Worm (Caenorhabditis elegans) whole organism, late embryonic: ENCODE data around the gene F38C2.1.

ENCODE experiments used
- C08G9.2 ChIP-seq: sonication (generic microtip); optimal IDR thresholded peaks from 2 replicates; lab custom pipeline; 2016; ENCODE audit warnings: mild to moderate bottlenecking, missing genetic modification characterization, moderate library complexity, missing compliant biosample characterization
- C38D4.7 ChIP-seq: fragments of 200-800 bp; sonication (Bioruptor generic); optimal IDR thresholded peaks from 2 replicates; lab custom pipeline; 2018; ENCODE audit warnings: mild to moderate bottlenecking, missing genetic modification characterization, moderate library complexity, missing compliant biosample characterization
- T23F11.4 ChIP-seq: fragments of 200-800 bp; sonication (Bioruptor generic); optimal IDR thresholded peaks from 2 replicates; lab custom pipeline; 2018; ENCODE audit warnings: mild to moderate bottlenecking, missing genetic modification characterization, missing compliant biosample characterization
- Y22D7AL.16 ChIP-seq: sonication (generic microtip); optimal IDR thresholded peaks from 2 replicates; lab custom pipeline; 2016; ENCODE audit warnings: missing genetic modification characterization, missing compliant biosample characterization
- ahr-1 ChIP-seq: sonication (generic microtip); optimal IDR thresholded peaks from 2 replicates; lab custom pipeline; 2016; ENCODE audit warnings: missing genetic modification characterization, missing compliant biosample characterization
- ama-1 ChIP-seq: fragments of 150-350 bp; optimal IDR thresholded peaks from 2 replicates; lab custom pipeline; 2014
- ceh-19 ChIP-seq: fragments of 200-800 bp; sonication (Bioruptor generic); optimal IDR thresholded peaks from 2 replicates; lab custom pipeline; 2018; ENCODE audit warnings: mild to moderate bottlenecking, missing genetic modification characterization, missing compliant biosample characterization
- ceh-30 ChIP-seq: fragments of 150-350 bp; optimal IDR thresholded peaks from 2 replicates; lab custom pipeline; 2014; ENCODE audit warnings: missing biosample characterization, missing genetic modification characterization
- ceh-31 ChIP-seq: sonication (generic microtip); optimal IDR thresholded peaks from 2 replicates; lab custom pipeline; 2016; ENCODE audit warnings: missing genetic modification characterization, missing compliant biosample characterization
- ceh-45 ChIP-seq: fragments of 200-800 bp; sonication (Bioruptor generic); IDR thresholded peaks from 2 replicates; pipeline ENCODE4 v1.3.6; 2022; ENCODE audit warnings: missing genetic modification reagents, missing genetic modification characterization, missing compliant biosample characterization
- ceh-9 ChIP-seq: sonication (generic microtip); optimal IDR thresholded peaks from 2 replicates; lab custom pipeline; 2016; ENCODE audit warnings: mild to moderate bottlenecking, missing genetic modification characterization, inconsistent platforms, missing compliant biosample characterization
- che-1 ChIP-seq: sonication (generic microtip); optimal IDR thresholded peaks from 2 replicates; lab custom pipeline; 2016; ENCODE audit warnings: mild to moderate bottlenecking, missing genetic modification characterization, missing compliant biosample characterization
- dve-1 ChIP-seq: sonication (generic microtip); optimal IDR thresholded peaks from 2 replicates; lab custom pipeline; 2017; ENCODE audit warnings: antibody characterized with exemption, mild to moderate bottlenecking, missing genetic modification characterization, missing compliant biosample characterization
- elt-2 ChIP-seq: sonication (generic microtip); optimal IDR thresholded peaks from 2 replicates; lab custom pipeline; 2016; ENCODE audit warnings: missing genetic modification reagents, missing genetic modification characterization, missing compliant biosample characterization
- elt-4 ChIP-seq: sonication (generic microtip); optimal IDR thresholded peaks from 2 replicates; lab custom pipeline; 2016; ENCODE audit warnings: missing genetic modification characterization, missing compliant biosample characterization
- ets-4 ChIP-seq: sonication (generic microtip); optimal IDR thresholded peaks from 2 replicates; lab custom pipeline; 2016; ENCODE audit warnings: missing genetic modification characterization, missing compliant biosample characterization
- fkh-6 ChIP-seq: sonication (generic microtip); optimal IDR thresholded peaks from 2 replicates; lab custom pipeline; 2016; ENCODE audit warnings: missing genetic modification characterization, missing compliant biosample characterization
- gmeb-2 ChIP-seq: sonication (generic microtip); optimal IDR thresholded peaks from 2 replicates; lab custom pipeline; 2016; ENCODE audit warnings: missing genetic modification characterization, inconsistent platforms, missing compliant biosample characterization
- hlh-15 ChIP-seq: sonication (generic microtip); optimal IDR thresholded peaks from 2 replicates; lab custom pipeline; 2016; ENCODE audit warnings: missing genetic modification characterization, missing compliant biosample characterization
- hlh-6 ChIP-seq: sonication (generic microtip); optimal IDR thresholded peaks from 2 replicates; lab custom pipeline; 2016; ENCODE audit warnings: missing genotype, missing genetic modification characterization, missing compliant biosample characterization
- lim-6 ChIP-seq: sonication (generic microtip); optimal IDR thresholded peaks from 2 replicates; lab custom pipeline; 2016; ENCODE audit warnings: missing genetic modification characterization, missing compliant biosample characterization
- lin-11 ChIP-seq: fragments of 200-800 bp; sonication (Bioruptor generic); optimal IDR thresholded peaks from 2 replicates; lab custom pipeline; 2018; ENCODE audit warnings: mild to moderate bottlenecking, missing genetic modification characterization, missing compliant biosample characterization
- madf-2 ChIP-seq: sonication (generic microtip); optimal IDR thresholded peaks from 2 replicates; lab custom pipeline; 2017; ENCODE audit warnings: missing genetic modification characterization, missing compliant biosample characterization
- nfya-1 ChIP-seq: sonication (generic microtip); optimal IDR thresholded peaks from 2 replicates; lab custom pipeline; 2017; ENCODE audit warnings: missing genetic modification characterization, mild to moderate bottlenecking, missing compliant biosample characterization, antibody characterized with exemption, moderate library complexity
- nhr-11 ChIP-seq: fragments of 150-350 bp; optimal IDR thresholded peaks from 2 replicates; lab custom pipeline; 2014; ENCODE audit warnings: missing biosample characterization, missing genetic modification characterization
- pag-3 ChIP-seq: sonication (generic microtip); optimal IDR thresholded peaks from 2 replicates; lab custom pipeline; 2016; ENCODE audit warnings: missing compliant biosample characterization, missing genetic modification characterization, borderline replicate concordance
- pat-9 ChIP-seq: fragments of 200-800 bp; sonication (Bioruptor generic); optimal IDR thresholded peaks from 2 replicates; lab custom pipeline; 2018; ENCODE audit warnings: mild to moderate bottlenecking, missing genetic modification characterization, moderate library complexity, missing compliant biosample characterization
- pax-1 ChIP-seq: fragments of 150-350 bp; optimal IDR thresholded peaks from 2 replicates; lab custom pipeline; 2014; ENCODE audit warnings: missing biosample characterization, missing genetic modification characterization
- pha-2 ChIP-seq: sonication (generic microtip); optimal IDR thresholded peaks from 2 replicates; lab custom pipeline; 2017; ENCODE audit warnings: mild to moderate bottlenecking, missing genetic modification characterization, missing compliant biosample characterization
- pha-4 ChIP-seq: fragments of 150-350 bp; optimal IDR thresholded peaks from 2 replicates; lab custom pipeline; 2018; ENCODE audit warnings: missing biosample characterization, missing genetic modification reagents, missing genetic modification characterization
- ref-2 ChIP-seq: sonication (generic microtip); optimal IDR thresholded peaks from 2 replicates; lab custom pipeline; 2016; ENCODE audit warnings: missing genetic modification characterization, missing compliant biosample characterization
- rnt-1 ChIP-seq: sonication (generic microtip); optimal IDR thresholded peaks from 2 replicates; lab custom pipeline; 2016; ENCODE audit warnings: missing genetic modification characterization, missing compliant biosample characterization
- sdc-2 ChIP-seq: sonication (generic microtip); optimal IDR thresholded peaks from 2 replicates; lab custom pipeline; 2016; ENCODE audit warnings: missing genotype, missing genetic modification characterization, missing compliant biosample characterization
- sox-2 ChIP-seq: fragments of 200-800 bp; sonication (Bioruptor generic); IDR thresholded peaks from 2 replicates; pipeline ENCODE4 v1.3.6; 2022; ENCODE audit warnings: missing genetic modification reagents, missing genetic modification characterization, missing compliant biosample characterization
- sox-4 ChIP-seq: sonication (generic microtip); optimal IDR thresholded peaks from 2 replicates; lab custom pipeline; 2017; ENCODE audit warnings: mild to moderate bottlenecking, missing genetic modification characterization, inconsistent platforms, missing compliant biosample characterization
- syd-9 ChIP-seq: sonication (generic microtip); optimal IDR thresholded peaks from 2 replicates; lab custom pipeline; 2016; ENCODE audit warnings: mild to moderate bottlenecking, missing genetic modification characterization, moderate library complexity, missing compliant biosample characterization
- tbx-2 ChIP-seq: sonication (generic microtip); optimal IDR thresholded peaks from 2 replicates; lab custom pipeline; 2016; ENCODE audit warnings: missing genetic modification characterization, missing compliant biosample characterization
- unc-3 ChIP-seq, 2 experiments: fragments of 200-800 bp in 1 of 2; sonication (Bioruptor generic) in 1 of 2; sonication (generic microtip) in 1 of 2; conservative IDR thresholded peaks in 1 of 2; optimal IDR thresholded peaks in 1 of 2; 2 replicates each; pipeline versions ENCODE4 v1.3.6 to Lab custom; 2016 to 2022; ENCODE audit warnings: missing compliant biosample characterization in 2 of 2, missing genetic modification characterization in 2 of 2, missing genetic modification reagents in 1 of 2
- unc-42 ChIP-seq: sonication (generic microtip); optimal IDR thresholded peaks from 2 replicates; lab custom pipeline; 2016; ENCODE audit warnings: missing genotype, missing genetic modification characterization, missing compliant biosample characterization
- unc-55 ChIP-seq: sonication (generic microtip); optimal IDR thresholded peaks from 2 replicates; lab custom pipeline; 2017; ENCODE audit warnings: missing biosample characterization, missing genetic modification reagents, missing genetic modification characterization
- unc-86 ChIP-seq: sonication (generic microtip); optimal IDR thresholded peaks from 2 replicates; lab custom pipeline; 2016; ENCODE audit warnings: missing genetic modification characterization, missing compliant biosample characterization
- ztf-16 ChIP-seq: sonication (generic microtip); optimal IDR thresholded peaks from 2 replicates; lab custom pipeline; 2017; ENCODE audit warnings: missing genetic modification characterization, missing compliant biosample characterization

The F38C2.1 gene

ce11 chrIV:16238555-16238954, 8.7 kb upstream of the F38C2.1 start, which contains the start of gene srw-61:
srw-61 (minus strand) TSS chrIV:16238655.
- TF ChIP-seq elt-2 (tag; lab: Kevin White, UChicago) (no peak), pha-2 (tag; lab: Kevin White, UChicago) (no peak), ref-2 (tag; lab: Kevin White, UChicago) (no peak), pax-1 (tag; lab: Kevin White, UChicago) (no peak), unc-55 (GFP tag; lab: Kevin White, UChicago) (no peak), ceh-31 (tag; lab: Kevin White, UChicago) (no peak), madf-2 (tag; lab: Kevin White, UChicago) (no peak), sox-2 (no peak), lim-6 (no peak), unc-86 (no peak), pag-3 (no peak), sdc-2 (tag; lab: Kevin White, UChicago) (no peak), ceh-19 (GFP tag; lab: Kevin White, UChicago) (no peak), dve-1 (no peak), elt-4 (tag; lab: Kevin White, UChicago) (no peak), C08G9.2 (no peak), ets-4 (no peak)

DNA sequence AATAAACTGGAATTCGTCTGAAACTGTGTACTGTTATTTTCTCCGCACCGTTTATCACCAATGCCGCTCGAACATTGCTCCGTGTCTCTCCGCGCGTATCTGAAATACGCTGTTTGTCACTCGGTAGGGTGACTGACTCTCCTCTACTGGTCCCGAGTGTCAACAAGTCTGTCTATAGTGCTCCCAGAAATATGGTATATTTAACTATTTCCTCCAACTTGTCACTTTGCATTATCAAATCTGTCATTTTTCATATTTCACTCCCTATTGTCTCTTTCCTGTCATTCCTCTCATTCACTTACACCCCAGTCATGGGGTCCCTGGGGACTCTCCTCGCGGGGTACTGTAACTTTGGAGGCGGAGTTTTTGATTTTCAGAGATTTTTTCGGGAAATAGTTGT, 7.2 kb downstream of the F38C2.1 start, which contains the start of gene hlh-17:
Gene hlh-17 (plus strand): TSS at position 301 of the 400 bp plus-strand sequence.
- TF ChIP-seq ama-1, result no peak
- TF ChIP-seq ceh-45 (GFP tag; lab: Robert Waterston, UW), result no peak
- TF ChIP-seq T23F11.4 (GFP tag; lab: Kevin White, UChicago), result no peak
- TF ChIP-seq elt-4 (tag; lab: Kevin White, UChicago), result no peak
- TF ChIP-seq Y22D7AL.16, result no peak
- no peak for TF ChIP-seq pha-2 (tag; lab: Kevin White, UChicago)
- no peak for TF ChIP-seq unc-3 (GFP tag; conservative IDR thresholded peaks at IDR 0.05; lab: Robert Waterston, UW)
- no peak for TF ChIP-seq unc-3 (tag; optimal IDR thresholded peaks at IDR 0.05; lab: Kevin White, UChicago)
- no peak for TF ChIP-seq hlh-15 (tag; lab: Kevin White, UChicago)
- no peak for TF ChIP-seq ceh-30 (tag; lab: Kevin White, UChicago)
- TF ChIP-seq pag-3, result no peak

DNA sequence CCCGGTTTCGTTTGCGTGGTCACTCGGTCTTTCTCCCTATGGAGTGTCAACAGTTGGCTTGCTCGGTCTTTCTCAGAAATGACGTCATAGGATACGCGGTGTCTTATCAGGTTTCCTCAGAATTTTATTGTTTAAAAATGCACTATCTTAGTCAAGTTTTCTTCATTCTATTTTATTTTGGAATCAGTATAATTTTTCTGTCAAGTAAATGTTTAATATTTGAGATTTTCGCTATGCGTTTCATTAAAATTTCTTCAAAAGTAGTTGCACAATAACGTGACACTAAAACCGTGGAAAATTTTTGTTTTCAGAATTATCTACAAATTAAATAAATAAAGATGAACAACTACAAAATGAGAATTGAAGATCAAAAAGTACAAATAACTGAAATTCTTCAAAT, 10.1 kb downstream of the F38C2.1 start, which contains the start of gene hlh-31:
Gene hlh-31 (plus strand): TSS at position 301 of the 400 bp plus-strand sequence.
- TF ChIP-seq che-1 (tag; lab: Kevin White, UChicago) (no peak), nhr-11 (tag; lab: Kevin White, UChicago) (no peak), ceh-45 (GFP tag; lab: Robert Waterston, UW) (no peak), pha-4 (no peak), sdc-2 (tag; lab: Kevin White, UChicago) (no peak), lin-11 (tag; lab: Kevin White, UChicago) (no peak), lim-6 (no peak), ceh-31 (tag; lab: Kevin White, UChicago) (no peak), ahr-1 (tag; lab: Kevin White, UChicago) (no peak), pag-3 (no peak), fkh-6 (no peak), sox-4 (no peak), tbx-2 (tag; lab: Kevin White, UChicago) (no peak), syd-9 (tag; lab: Kevin White, UChicago) (no peak)

DNA sequence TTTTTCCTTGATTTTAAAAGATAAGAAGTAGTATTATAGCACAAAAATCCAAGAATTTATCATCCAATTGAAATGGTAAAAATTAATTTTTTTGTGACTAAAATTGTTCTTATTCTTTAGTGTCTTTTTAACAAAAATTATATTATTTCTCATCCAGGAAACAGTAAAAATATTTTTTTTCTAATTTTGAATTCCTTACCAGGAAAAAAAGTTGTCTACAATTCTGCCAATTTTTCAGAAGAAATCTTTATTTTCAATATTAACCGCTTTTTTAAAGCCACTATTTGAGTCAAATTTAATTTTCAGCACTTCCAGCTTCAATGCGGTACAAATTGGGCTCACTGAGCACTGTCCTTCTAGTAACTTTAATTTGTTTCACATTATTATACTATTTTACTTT, 23.7 kb downstream of the F38C2.1 start, which contains the start of gene F38C2.4:
Gene F38C2.4 (plus strand): TSS at position 301 of the 400 bp plus-strand sequence.
- TF ChIP-seq unc-55 (GFP tag; lab: Kevin White, UChicago) (no peak), pax-1 (tag; lab: Kevin White, UChicago) (no peak), tbx-2 (tag; lab: Kevin White, UChicago) (no peak), gmeb-2 (no peak), hlh-6 (tag; lab: Kevin White, UChicago) (no peak), ceh-9 (no peak), ahr-1 (tag; lab: Kevin White, UChicago) (no peak), C08G9.2 (no peak), T23F11.4 (GFP tag; lab: Kevin White, UChicago) (no peak), nfya-1 (tag; lab: Kevin White, UChicago) (no peak), ama-1 (no peak), C38D4.7 (GFP tag; lab: Kevin White, UChicago) (no peak), pat-9 (tag; lab: Kevin White, UChicago) (no peak), ztf-16 (tag; lab: Kevin White, UChicago) (no peak), ceh-31 (tag; lab: Kevin White, UChicago) (no peak), unc-42 (no peak), pha-4 (no peak), rnt-1 (tag; lab: Kevin White, UChicago) (no peak)
